Worm (Caenorhabditis elegans): Measurements from ENCODE around the gene F14B8.6.

DNA sequence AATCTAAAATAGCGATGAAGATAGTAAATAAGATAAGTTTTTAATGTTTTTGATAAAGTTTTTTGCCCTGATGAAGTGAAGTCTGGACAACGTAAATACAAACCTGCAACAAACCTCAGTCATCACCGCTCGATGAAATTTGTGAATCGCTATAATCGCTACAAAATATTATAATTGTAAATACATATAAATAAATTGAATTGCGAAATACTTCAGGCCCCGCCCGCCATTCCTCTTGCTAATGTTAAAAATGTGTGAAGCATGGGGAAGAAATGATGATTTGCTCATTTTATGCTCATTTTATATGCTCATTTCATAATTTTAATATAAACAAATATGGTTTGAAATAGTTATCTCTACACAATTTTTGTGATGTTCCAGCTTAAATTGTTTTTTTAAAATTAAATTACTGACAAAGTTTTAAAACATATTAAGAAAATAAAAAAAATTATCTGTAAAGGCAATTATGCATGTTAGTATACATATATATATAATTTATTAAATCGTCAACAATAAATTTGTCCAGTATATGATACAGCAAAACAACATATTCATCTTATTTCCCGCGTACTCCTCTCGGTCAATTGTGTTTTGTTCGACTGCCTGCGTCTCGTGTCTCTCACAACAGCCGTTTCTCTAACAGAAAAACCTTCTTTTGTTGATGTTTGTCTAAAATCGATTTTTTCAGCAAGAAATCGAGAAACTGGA, 28.0 kb downstream of the F14B8.6 start, which contains the start of gene sid-5:
- TF ChIP-seq unc-86 (tag; optimal IDR thresholded peaks at IDR 0.05) (no peak), dmd-4 (tag; optimal IDR thresholded peaks at IDR 0.05; ENCODE audit: borderline replicate concordance) (no peak)

Data from whole organism, late embryonic.